Worm (Caenorhabditis elegans): ENCODE measurements around the gene T06E6.1.

Gene T06E6.1

ce11 chrV:15398728-15399127 lies 4.0 kb upstream of the T06E6.1 start, which contains the start of gene fbxa-199:
Gene fbxa-199, minus strand, starts transcription at chrV:15398828.
- TF ChIP-seq hlh-6 (tag; optimal IDR thresholded peaks at IDR 0.05) (no peak), K09A11.1 (tag; optimal IDR thresholded peaks at IDR 0.05; ENCODE audit: insufficient read depth) (no peak), npax-4 (tag; optimal IDR thresholded peaks at IDR 0.05) (no peak), Y22D7AL.16 (tag; optimal IDR thresholded peaks at IDR 0.05) (no peak), madf-2 (tag; optimal IDR thresholded peaks at IDR 0.05) (no peak), ceh-6 (GFP tag; optimal IDR thresholded peaks at IDR 0.05) (no peak), tbx-7 (tag; optimal IDR thresholded peaks at IDR 0.05) (no peak), nfya-1 (tag; optimal IDR thresholded peaks at IDR 0.05) (no peak), ceh-31 (tag; optimal IDR thresholded peaks at IDR 0.05) (no peak), fkh-6 (tag; optimal IDR thresholded peaks at IDR 0.05) (no peak), unc-42 (tag; optimal IDR thresholded peaks at IDR 0.05) (no peak), C38D4.7 (GFP tag; optimal IDR thresholded peaks at IDR 0.05) (no peak), hlh-8 (tag; optimal IDR thresholded peaks at IDR 0.05) (no peak), fkh-10 (GFP tag; optimal IDR thresholded peaks at IDR 0.05) (no peak)

DNA sequence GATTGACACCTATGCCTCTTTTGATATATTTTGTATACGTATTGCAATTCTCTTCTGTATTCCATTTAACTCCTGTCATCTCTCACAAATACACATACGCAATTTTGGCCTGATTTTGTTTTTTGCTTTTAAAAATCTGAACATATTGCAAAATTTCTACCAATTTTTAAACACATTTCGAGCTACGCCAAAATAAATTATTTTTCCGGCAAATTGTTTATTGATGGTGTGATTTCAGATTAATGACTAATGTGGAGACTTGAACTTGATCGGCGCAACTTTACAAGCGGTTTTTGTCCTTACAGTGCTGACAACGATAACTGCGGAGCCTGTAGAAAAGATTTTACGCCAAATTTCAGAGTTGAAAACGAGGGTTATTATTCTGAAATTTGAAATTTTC lies 2.4 kb upstream of the T06E6.1 start:
- no peak for TF ChIP-seq fax-1 (tag; optimal IDR thresholded peaks at IDR 0.05)
- no peak for TF ChIP-seq unc-42 (tag; optimal IDR thresholded peaks at IDR 0.05)
- TF ChIP-seq hlh-8 (tag; optimal IDR thresholded peaks at IDR 0.05) = no peak
- TF ChIP-seq ceh-31 (tag; optimal IDR thresholded peaks at IDR 0.05) = no peak
- TF ChIP-seq rnt-1 (tag; optimal IDR thresholded peaks at IDR 0.05) = no peak
- TF ChIP-seq ets-4 (tag; optimal IDR thresholded peaks at IDR 0.05) = no peak
- no peak for TF ChIP-seq nfya-1 (tag; optimal IDR thresholded peaks at IDR 0.05)
- no peak for TF ChIP-seq ttx-3 (tag; optimal IDR thresholded peaks at IDR 0.05)
- no peak for TF ChIP-seq nhr-232 (tag; optimal IDR thresholded peaks at IDR 0.05)
- no peak for TF ChIP-seq ceh-19 (GFP tag; optimal IDR thresholded peaks at IDR 0.05)

DNA sequence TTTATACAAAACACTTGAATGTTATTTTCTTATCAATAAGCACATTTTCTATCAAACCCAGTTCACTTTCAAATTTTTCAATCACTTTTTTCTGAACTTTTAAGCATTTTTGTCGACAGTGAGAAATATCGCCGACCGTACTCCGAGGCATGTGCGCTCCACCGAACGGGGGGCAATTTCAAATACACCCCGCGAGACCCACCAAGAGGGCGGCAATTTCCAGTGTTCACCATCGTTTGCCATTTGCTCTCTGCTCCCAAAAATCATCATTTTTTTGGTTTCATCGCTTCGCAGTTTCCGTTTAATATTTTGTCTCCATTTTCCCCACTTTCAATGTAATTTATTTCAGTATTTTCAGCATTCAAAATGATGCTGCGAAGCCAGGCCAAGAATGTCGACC lies 586 bp upstream of the T06E6.1 start, which contains the start of gene cyb-3:
Gene cyb-3 (plus strand): TSS at position 350 of the 400 bp plus-strand sequence.
- TF ChIP-seq ceh-18 (tag; optimal IDR thresholded peaks at IDR 0.05) = no peak
- TF ChIP-seq ref-2 (tag; optimal IDR thresholded peaks at IDR 0.05) = no peak
- TF ChIP-seq hlh-15 (tag; optimal IDR thresholded peaks at IDR 0.05) = no peak
- TF ChIP-seq lim-6 (tag; optimal IDR thresholded peaks at IDR 0.05) = no peak
- TF ChIP-seq odd-2 (tag; optimal IDR thresholded peaks at IDR 0.05) = no peak
- no peak for TF ChIP-seq K09A11.1 (tag; optimal IDR thresholded peaks at IDR 0.05; ENCODE audit: insufficient read depth)
- TF ChIP-seq ceh-9 (tag; optimal IDR thresholded peaks at IDR 0.05) = no peak
- TF ChIP-seq sdc-2 (tag; optimal IDR thresholded peaks at IDR 0.05) = no peak
- TF ChIP-seq unc-3 (GFP tag; conservative IDR thresholded peaks at IDR 0.05) = no peak
- no peak for TF ChIP-seq unc-3 (tag; optimal IDR thresholded peaks at IDR 0.05)
- TF ChIP-seq ahr-1 (tag; optimal IDR thresholded peaks at IDR 0.05) = no peak
- TF ChIP-seq pha-4 (tag; optimal IDR thresholded peaks at IDR 0.05) = no peak
- no peak for TF ChIP-seq ceh-19 (GFP tag; optimal IDR thresholded peaks at IDR 0.05)
- no peak for TF ChIP-seq ztf-16 (tag; optimal IDR thresholded peaks at IDR 0.05)
- no peak for TF ChIP-seq ceh-24 (tag; optimal IDR thresholded peaks at IDR 0.05)
- no peak for TF ChIP-seq lin-11 (tag; optimal IDR thresholded peaks at IDR 0.05)
- TF ChIP-seq pat-9 (tag; optimal IDR thresholded peaks at IDR 0.05) = no peak
- no peak for TF ChIP-seq pha-2 (tag; optimal IDR thresholded peaks at IDR 0.05)
- no peak for TF ChIP-seq rnt-1 (tag; optimal IDR thresholded peaks at IDR 0.05)

- TF ChIP-seq unc-3 (GFP tag; conservative IDR thresholded peaks at IDR 0.05) (no peak), unc-3 (tag; optimal IDR thresholded peaks at IDR 0.05) (no peak), unc-42 (tag; optimal IDR thresholded peaks at IDR 0.05) (peak; percentile 17)
Observed at ce11 chrV:15392064-15392463, 2.7 kb downstream of the T06E6.1 start.

Data from whole organism, late embryonic.